Fruit fly (Drosophila melanogaster): ENCODE data around the gene ND-15.
A peak's percentile ranks its signal among the peaks of the same experiment; 100 is the strongest.

The ND-15 gene

DNA sequence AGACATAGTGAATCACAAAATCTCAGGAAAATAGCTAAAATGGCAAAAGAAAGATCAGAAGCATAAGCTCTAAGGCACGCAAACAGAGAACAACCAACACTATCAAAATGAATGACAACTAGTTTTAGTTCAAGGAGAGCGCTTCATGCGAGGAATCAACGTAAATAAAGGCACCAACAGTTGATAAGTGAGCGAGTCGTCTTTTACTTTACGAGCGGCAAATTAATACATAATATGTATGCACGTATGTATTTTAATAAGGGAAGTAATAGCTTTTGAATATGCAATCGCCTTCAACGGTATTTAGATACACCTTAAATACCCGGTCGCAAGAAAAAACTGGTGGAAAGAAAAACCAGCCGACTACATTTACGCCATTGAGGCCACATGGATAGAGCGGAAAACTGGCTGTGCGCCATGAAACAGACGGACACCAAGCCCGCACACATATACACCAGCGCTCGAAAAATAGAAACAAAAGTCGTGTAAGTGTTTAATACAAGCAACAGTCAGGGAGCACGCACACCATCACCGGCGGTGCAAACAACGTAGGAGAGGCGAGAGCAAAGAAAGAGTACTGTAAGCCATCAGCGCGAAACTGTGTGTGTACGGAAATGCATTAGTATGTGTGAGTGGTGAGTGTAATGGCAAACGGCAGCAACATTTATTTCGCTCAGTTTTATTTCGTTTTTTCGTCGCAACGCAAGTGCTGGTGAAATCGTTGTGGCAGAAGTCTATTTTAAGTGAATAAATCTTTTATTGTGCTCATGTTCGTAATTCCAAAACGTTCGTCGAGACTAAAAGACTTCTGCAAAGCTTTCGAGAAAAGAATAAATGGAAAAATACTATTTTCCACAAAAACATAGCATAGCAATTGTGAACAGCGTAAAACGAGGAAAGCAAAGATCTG is 47.9 kb upstream of the ND-15 start, which contains the start of gene dbr (continued):
- TF ChIP-seq her (GFP tag; optimal IDR thresholded peaks at IDR 0.05): no peak
- TF ChIP-seq CG2202 (tag; optimal IDR thresholded peaks at IDR 0.05): no peak
- no peak for TF ChIP-seq CG11560 (tag; IDR thresholded peaks at IDR 0.05)
- no peak for TF ChIP-seq psq (GFP tag; optimal IDR thresholded peaks at IDR 0.05)
- peak in 1 of 2 experiments; percentile 40 for TF ChIP-seq insv (GFP tag; optimal IDR thresholded peaks at IDR 0.05)
- TF ChIP-seq CG11398 (GFP tag; optimal IDR thresholded peaks at IDR 0.05): no peak
- peak; percentile 50 for TF ChIP-seq CG2678 (tag; optimal IDR thresholded peaks at IDR 0.05)
- no peak for TF ChIP-seq C15 (GFP tag; IDR thresholded peaks at IDR 0.05)
- no peak for TF ChIP-seq Gsc (GFP tag; IDR thresholded peaks at IDR 0.05)
- TF ChIP-seq dan (GFP tag; IDR thresholded peaks at IDR 0.05): no peak
- TF ChIP-seq nau (GFP tag; optimal IDR thresholded peaks at IDR 0.05): no peak
- TF ChIP-seq grau (tag; optimal IDR thresholded peaks at IDR 0.05): peak; percentile 8
- no peak for TF ChIP-seq CG16815 (GFP tag; optimal IDR thresholded peaks at IDR 0.05)
- TF ChIP-seq CG17361 (GFP tag; IDR thresholded peaks at IDR 0.05): peak; percentile 28; the same call in 1 of the 3 replicates
- TF ChIP-seq Lim3 (GFP tag; IDR thresholded peaks at IDR 0.05): no peak
- TF ChIP-seq CG12942 (GFP tag; optimal IDR thresholded peaks at IDR 0.05): no peak
- no peak for TF ChIP-seq B-H1 (GFP tag; IDR thresholded peaks at IDR 0.05)
- TF ChIP-seq CG8388 (GFP tag; optimal IDR thresholded peaks at IDR 0.05): no peak
- TF ChIP-seq CG15479 (GFP tag; optimal IDR thresholded peaks at IDR 0.05): peak; percentile 45
- no peak for TF ChIP-seq Camta (GFP tag; optimal IDR thresholded peaks at IDR 0.05)
- no peak for TF ChIP-seq CG15696 (tag; optimal IDR thresholded peaks at IDR 0.05)
- no peak for TF ChIP-seq CG9797 (GFP tag; optimal IDR thresholded peaks at IDR 0.05)
- TF ChIP-seq CG10274 (GFP tag; optimal IDR thresholded peaks at IDR 0.05): no peak
- no peak for TF ChIP-seq ara (GFP tag; IDR thresholded peaks at IDR 0.05)
- peak; percentile 29 for TF ChIP-seq Hmr (GFP tag; optimal IDR thresholded peaks at IDR 0.05)
- TF ChIP-seq CG11456 (GFP tag; IDR thresholded peaks at IDR 0.05): no peak
- TF ChIP-seq Adf1 (GFP tag; IDR thresholded peaks at IDR 0.05): peak; percentile 36; the same call in 1 of the 2 replicates
- TF ChIP-seq zen (tag; optimal IDR thresholded peaks at IDR 0.05): no peak
- TF ChIP-seq zf30C (GFP tag; optimal IDR thresholded peaks at IDR 0.05): peak; percentile 12
- no peak for TF ChIP-seq org-1 (GFP tag; optimal IDR thresholded peaks at IDR 0.05)
- no peak for TF ChIP-seq CG6791 (GFP tag; IDR thresholded peaks at IDR 0.05; ENCODE audit: partially characterized antibody)
- peak; percentile 79; the same call in 2 of the 3 replicates for TF ChIP-seq z (GFP tag; IDR thresholded peaks at IDR 0.05)
- peak; percentile 85 for TF ChIP-seq nom (GFP tag; optimal IDR thresholded peaks at IDR 0.05)
- no peak for TF ChIP-seq Awh (GFP tag; IDR thresholded peaks at IDR 0.05)
- peak; percentile 17 for TF ChIP-seq CG10979 (tag; optimal IDR thresholded peaks at IDR 0.05)
- TF ChIP-seq ind (GFP tag; optimal IDR thresholded peaks at IDR 0.05): no peak
- TF ChIP-seq CG15514 (GFP tag; optimal IDR thresholded peaks at IDR 0.05): peak; percentile 14
- TF ChIP-seq zen2 (GFP tag; IDR thresholded peaks at IDR 0.05; ENCODE audit: partially characterized antibody): no peak; the same call in 2 of the 3 replicates
- no peak for TF ChIP-seq lmd (GFP tag; IDR thresholded peaks at IDR 0.05)
- no peak for TF ChIP-seq exex (tag; optimal IDR thresholded peaks at IDR 0.05)
- no peak for TF ChIP-seq zfh2 (GFP tag; optimal IDR thresholded peaks at IDR 0.05)
- no peak for TF ChIP-seq wor (GFP tag; IDR thresholded peaks at IDR 0.05)
- peak; percentile 39 for TF ChIP-seq CG13287 (GFP tag; IDR thresholded peaks at IDR 0.05; ENCODE audit: partially characterized antibody)
- TF ChIP-seq CG15073 (GFP tag; optimal IDR thresholded peaks at IDR 0.05): no peak
- no peak for TF ChIP-seq mam (GFP tag; optimal IDR thresholded peaks at IDR 0.05)
- no peak for TF ChIP-seq CG13424 (tag; optimal IDR thresholded peaks at IDR 0.05)
- no peak for TF ChIP-seq Max (GFP tag; optimal IDR thresholded peaks at IDR 0.05)
- TF ChIP-seq Nf-YC (tag; optimal IDR thresholded peaks at IDR 0.05): peak; percentile 53
- TF ChIP-seq dmrt11E (tag; optimal IDR thresholded peaks at IDR 0.05): no peak
